Fruit fly (Drosophila melanogaster): ENCODE measurements around the gene emc.

The emc gene

DNA sequence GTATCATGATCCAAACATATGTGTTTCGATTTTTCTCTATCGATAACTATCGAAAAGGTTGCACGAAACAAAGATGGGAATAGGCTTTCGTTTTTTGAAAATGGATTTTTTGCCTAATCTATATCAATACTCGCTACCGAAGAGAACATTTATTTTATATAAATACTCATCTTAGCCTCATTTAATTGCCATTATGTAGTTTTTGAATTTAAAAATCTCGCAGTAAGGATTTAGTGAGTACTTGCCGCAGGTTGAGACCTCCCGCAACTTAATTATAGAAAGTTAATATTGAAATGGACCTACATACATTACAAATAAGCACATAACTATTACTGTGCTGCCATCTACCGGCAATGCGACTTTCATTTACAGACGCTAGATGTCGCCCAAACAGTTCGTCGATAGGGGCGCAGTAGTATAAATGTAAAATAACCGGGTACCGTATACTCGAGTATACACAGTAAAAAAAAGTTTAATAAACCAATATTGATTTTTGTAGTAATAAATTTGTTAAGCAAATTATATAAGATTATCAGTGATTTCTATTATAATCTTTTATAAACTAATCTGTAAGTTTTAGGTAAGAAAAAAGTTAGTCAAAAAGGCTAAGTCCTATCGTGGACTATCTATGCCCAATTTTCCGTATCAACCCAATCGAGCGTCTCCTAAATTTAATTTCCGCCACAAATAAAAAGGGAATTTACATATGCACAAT lies 37.2 kb upstream of the emc start, which contains the start of gene CG13896 (continued):
- TF ChIP-seq Mad (GFP tag; optimal IDR thresholded peaks at IDR 0.05), result peak; percentile 89
- no peak for TF ChIP-seq inv (GFP tag; IDR thresholded peaks at IDR 0.05; ENCODE audit: partially characterized antibody)
- TF ChIP-seq CG2875 (GFP tag; optimal IDR thresholded peaks at IDR 0.05), result peak; percentile 71
- TF ChIP-seq en (GFP tag; optimal IDR thresholded peaks at IDR 0.05), result peak; percentile 82
- peak; percentile 61 for TF ChIP-seq CG10565 (GFP tag; optimal IDR thresholded peaks at IDR 0.05)
- peak; percentile 93 for TF ChIP-seq CG9817 (tag; optimal IDR thresholded peaks at IDR 0.05)
- peak; percentile 83 for TF ChIP-seq CG4282 (GFP tag; optimal IDR thresholded peaks at IDR 0.05)
- TF ChIP-seq CG6272 (GFP tag; IDR thresholded peaks at IDR 0.05), result peak; percentile 79
- TF ChIP-seq nerfin-2 (GFP tag; IDR thresholded peaks at IDR 0.05; ENCODE audit: partially characterized antibody), result peak; percentile 45; the same call in 1 of the 2 replicates
- TF ChIP-seq croc (GFP tag; conservative IDR thresholded peaks at IDR 0.05), result peak; percentile 54; the same call in 2 of the 3 replicates
- TF ChIP-seq CG8388 (GFP tag; optimal IDR thresholded peaks at IDR 0.05), result peak; percentile 75
- peak; percentile 82 for TF ChIP-seq Dip3 (GFP tag; optimal IDR thresholded peaks at IDR 0.05)
- peak; percentile 68 for TF ChIP-seq dati (GFP tag; IDR thresholded peaks at IDR 0.05)
- TF ChIP-seq toy (GFP tag; IDR thresholded peaks at IDR 0.05), result peak; percentile 24; the same call in 1 of the 2 replicates
- TF ChIP-seq CG12391 (tag; optimal IDR thresholded peaks at IDR 0.05), result peak; percentile 82
- TF ChIP-seq ranshi (GFP tag; IDR thresholded peaks at IDR 0.05), result peak; percentile 85
- peak; percentile 78; the same call in 2 of the 3 replicates for TF ChIP-seq CG11560 (tag; IDR thresholded peaks at IDR 0.05)
- peak; percentile 89 for TF ChIP-seq CG12155 (GFP tag; optimal IDR thresholded peaks at IDR 0.05)
- peak; percentile 89 for TF ChIP-seq bcd (GFP tag; optimal IDR thresholded peaks at IDR 0.05)
- peak; percentile 47 for TF ChIP-seq CG6683 (GFP tag; optimal IDR thresholded peaks at IDR 0.05)
- peak; percentile 50 for TF ChIP-seq Hmx (GFP tag; optimal IDR thresholded peaks at IDR 0.05)
- TF ChIP-seq ERR (GFP tag; optimal IDR thresholded peaks at IDR 0.05), result peak; percentile 61
- TF ChIP-seq Spps (tag; optimal IDR thresholded peaks at IDR 0.05), result peak; percentile 64
- peak; percentile 93 for TF ChIP-seq Hr3 (GFP tag; optimal IDR thresholded peaks at IDR 0.05)
- peak; percentile 82 for TF ChIP-seq CG34422 (GFP tag; IDR thresholded peaks at IDR 0.05)
- peak; percentile 78 for TF ChIP-seq HLHmδ (GFP tag; optimal IDR thresholded peaks at IDR 0.05)
- peak; percentile 90 for TF ChIP-seq lab (GFP tag; optimal IDR thresholded peaks at IDR 0.05)
- peak; percentile 36 for TF ChIP-seq Oli (tag; optimal IDR thresholded peaks at IDR 0.05)
- peak; percentile 63 for TF ChIP-seq CG13296 (GFP tag; optimal IDR thresholded peaks at IDR 0.05)
- TF ChIP-seq CG10959 (GFP tag; IDR thresholded peaks at IDR 0.05), result peak; percentile 67
- TF ChIP-seq btn (GFP tag; optimal IDR thresholded peaks at IDR 0.05), result peak; percentile 57
- TF ChIP-seq CG10654 (GFP tag; optimal IDR thresholded peaks at IDR 0.05), result peak; percentile 76
- TF ChIP-seq Asciz (GFP tag; optimal IDR thresholded peaks at IDR 0.05), result peak; percentile 63
- no peak for TF ChIP-seq br (optimal IDR thresholded peaks at IDR 0.05)
- peak; percentile 78 for TF ChIP-seq Blimp-1 (GFP tag; optimal IDR thresholded peaks at IDR 0.05)
- TF ChIP-seq maf-S (GFP tag; optimal IDR thresholded peaks at IDR 0.05), result peak; percentile 91
- peak; percentile 56 for TF ChIP-seq org-1 (GFP tag; optimal IDR thresholded peaks at IDR 0.05)
- peak; percentile 41 for TF ChIP-seq Neu2 (GFP tag; optimal IDR thresholded peaks at IDR 0.05; ENCODE audit: borderline replicate concordance)
- TF ChIP-seq tin (GFP tag; optimal IDR thresholded peaks at IDR 0.05), result peak; percentile 93
- peak; percentile 63; the same call in 2 of the 3 replicates for TF ChIP-seq CG6791 (GFP tag; IDR thresholded peaks at IDR 0.05; ENCODE audit: partially characterized antibody)
- TF ChIP-seq her (GFP tag; optimal IDR thresholded peaks at IDR 0.05), result peak; percentile 85
- TF ChIP-seq prd (optimal IDR thresholded peaks at IDR 0.05), result no peak
- peak; percentile 86 for TF ChIP-seq prd (GFP tag; IDR thresholded peaks at IDR 0.05)
- peak; percentile 57; the same call in 1 of the 2 replicates for TF ChIP-seq Drgx (GFP tag; IDR thresholded peaks at IDR 0.05)
- peak; percentile 66 for TF ChIP-seq scrt (GFP tag; optimal IDR thresholded peaks at IDR 0.05)
- peak; percentile 90 for TF ChIP-seq mam (GFP tag; optimal IDR thresholded peaks at IDR 0.05)
- peak; percentile 58 for TF ChIP-seq Adf1 (GFP tag; IDR thresholded peaks at IDR 0.05)
- peak; percentile 47; the same call in 1 of the 3 replicates for TF ChIP-seq B-H1 (GFP tag; IDR thresholded peaks at IDR 0.05)
- TF ChIP-seq CG4328 (GFP tag; optimal IDR thresholded peaks at IDR 0.05), result peak; percentile 60
